Fruit fly (Drosophila melanogaster): ENCODE results near the gene dock.

DNA sequence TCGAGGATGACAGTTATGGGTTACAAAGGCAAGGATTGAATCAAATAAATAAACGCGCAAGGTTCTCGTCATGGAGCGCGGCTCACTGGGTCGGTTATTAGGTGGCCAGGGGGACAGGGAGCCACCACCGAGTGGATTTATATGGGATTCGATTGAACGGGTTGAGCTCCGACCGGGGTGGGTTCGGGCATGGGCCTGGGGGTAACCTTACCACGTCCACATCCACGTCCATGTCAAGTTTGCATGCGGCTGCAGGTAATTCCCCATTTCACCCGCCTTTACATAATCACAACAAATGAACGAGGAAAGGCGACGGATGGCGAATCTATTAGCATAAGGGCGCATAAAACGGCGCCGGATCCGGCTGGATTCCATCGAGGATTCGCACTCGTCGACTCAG, 34.1 kb downstream of the dock start, which contains the start of gene CG13950:
- TF ChIP-seq EcR (GFP tag; optimal IDR thresholded peaks at IDR 0.05): no peak
- no peak for TF ChIP-seq CG12605 (GFP tag; IDR thresholded peaks at IDR 0.05)
- no peak for TF ChIP-seq Snoo (tag; optimal IDR thresholded peaks at IDR 0.05)
- TF ChIP-seq Ets98B (GFP tag; IDR thresholded peaks at IDR 0.05): no peak
- no peak for TF ChIP-seq CG32121 (GFP tag; IDR thresholded peaks at IDR 0.05)
- TF ChIP-seq D1 (tag; optimal IDR thresholded peaks at IDR 0.05): no peak
- TF ChIP-seq CG34367 (tag; optimal IDR thresholded peaks at IDR 0.05): no peak
- TF ChIP-seq CG13204 (GFP tag; optimal IDR thresholded peaks at IDR 0.05): no peak
- no peak for TF ChIP-seq gl (tag; optimal IDR thresholded peaks at IDR 0.05)
- TF ChIP-seq rn (GFP tag; IDR thresholded peaks at IDR 0.05): no peak
- no peak for TF ChIP-seq CG9948 (tag; optimal IDR thresholded peaks at IDR 0.05)
- no peak for TF ChIP-seq CG15710 (tag; optimal IDR thresholded peaks at IDR 0.05)
- no peak for TF ChIP-seq CG8301 (tag; optimal IDR thresholded peaks at IDR 0.05)

All from whole organism, pupa.